Fruit fly (Drosophila melanogaster) whole organism, pupa: ENCODE measurements around the gene Exn.

Experiments
- CG14655 ChIP-seq: fragments of 200-800 bp; sonication (Bioruptor generic); optimal IDR thresholded peaks from 3 replicates; lab custom pipeline; 2017; ENCODE audit warnings: mild to moderate bottlenecking, missing biosample characterization, missing genetic modification reagents, missing genetic modification characterization
- CG15710 ChIP-seq: fragments of 200-800 bp; sonication (Bioruptor generic); optimal IDR thresholded peaks from 2 replicates; lab custom pipeline; 2018; ENCODE audit warnings: missing biosample characterization, mild to moderate bottlenecking, missing genetic modification characterization, moderate library complexity
- CG17806 ChIP-seq: fragments of 200-800 bp; sonication (Bioruptor generic); optimal IDR thresholded peaks from 2 replicates; lab custom pipeline; 2018; ENCODE audit warnings: missing biosample characterization, mild to moderate bottlenecking, missing genetic modification characterization, moderate library complexity
- CG34367 ChIP-seq: fragments of 200-800 bp; sonication (Bioruptor generic); optimal IDR thresholded peaks from 2 replicates; lab custom pipeline; 2018; ENCODE audit warnings: missing biosample characterization, mild to moderate bottlenecking, missing genetic modification characterization
- gl ChIP-seq: fragments of 200-800 bp; sonication (Bioruptor generic); optimal IDR thresholded peaks from 2 replicates; lab custom pipeline; 2018; ENCODE audit warnings: missing biosample characterization, mild to moderate bottlenecking, missing genetic modification characterization

- TF ChIP-seq CG15710 (tag; lab: Kevin White, UChicago) (no peak), CG17806 (no peak), gl (tag; lab: Kevin White, UChicago) (no peak), CG14655 (peak; percentile 46), CG34367 (no peak)
These were observed 25.8 kb upstream of the Exn start, which contains the start of gene Obp73a for dm6 chr3L:16944061-16944460.
